Worm (Caenorhabditis elegans): ENCODE data around the gene ZK262.9.

ce11 chrV:18480231-18480630 lies 40.7 kb downstream of the ZK262.9 start, which contains the start of gene srh-178:
- TF ChIP-seq elt-3 (tag; optimal IDR thresholded peaks at IDR 0.05) (no peak), nhr-2 (tag; optimal IDR thresholded peaks at IDR 0.05) (no peak), lin-13 (tag; optimal IDR thresholded peaks at IDR 0.05) (no peak), nhr-28 (tag; optimal IDR thresholded peaks at IDR 0.05) (no peak), unc-39 (tag; optimal IDR thresholded peaks at IDR 0.05) (no peak), nhr-237 (tag; optimal IDR thresholded peaks at IDR 0.05) (no peak), lsy-2 (tag; optimal IDR thresholded peaks at IDR 0.05) (no peak), unc-62 (GFP tag; optimal IDR thresholded peaks at IDR 0.05) (no peak), snpc-4 (tag; optimal IDR thresholded peaks at IDR 0.05) (no peak)

Data from whole organism, mixed stage, embryonic.